Fruit fly (Drosophila melanogaster): ENCODE results near the gene CG3345.

Gene CG3345

DNA sequence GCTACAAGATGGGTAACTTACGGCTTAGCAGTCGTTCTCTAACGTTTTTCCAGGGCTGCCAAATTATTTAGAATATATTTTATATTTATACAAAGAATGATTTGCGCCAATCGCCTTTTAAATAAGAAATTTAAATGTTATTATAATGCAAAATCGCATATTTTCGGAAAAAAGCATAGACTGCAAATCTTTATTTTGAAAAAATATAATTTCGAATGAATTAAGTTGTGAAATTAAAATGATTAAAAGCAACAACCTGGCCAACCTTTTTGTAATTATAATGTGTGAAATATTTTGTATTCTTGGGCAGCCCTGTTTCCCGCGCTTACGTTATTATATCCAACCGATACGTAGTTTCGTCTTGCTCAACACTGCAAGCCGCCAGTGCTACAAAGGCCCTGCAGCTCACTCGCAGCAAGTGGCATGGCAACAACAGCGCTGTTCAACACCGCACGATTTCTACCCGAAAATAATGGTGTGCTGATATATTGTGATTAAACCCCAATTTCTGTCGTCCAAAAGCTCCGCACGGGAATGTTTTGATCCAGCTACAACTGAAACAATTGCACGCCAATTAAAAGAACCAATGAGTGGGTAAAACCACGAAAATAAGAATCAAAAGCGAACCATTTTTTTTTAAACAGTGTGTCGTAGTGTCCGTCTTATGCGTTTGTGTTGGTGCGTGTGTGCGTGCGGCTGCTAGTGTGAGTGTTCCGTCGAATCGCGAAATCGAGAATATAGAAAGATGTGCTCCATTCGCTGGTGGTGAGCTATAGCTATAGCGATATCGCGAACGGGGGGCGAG is 28.8 kb downstream of the CG3345 start, which contains the start of gene Pi3K21B (continued):
- TF ChIP-seq lov (optimal IDR thresholded peaks at IDR 0.05) (no peak), lov (GFP tag; IDR thresholded peaks at IDR 0.05) (0 out of 3 replicates have a peak, but pooled peaks have one; percentile 4), ems (GFP tag; optimal IDR thresholded peaks at IDR 0.05) (peak; percentile 93), inv (GFP tag; IDR thresholded peaks at IDR 0.05; ENCODE audit: partially characterized antibody) (no peak), Doc3 (GFP tag; IDR thresholded peaks at IDR 0.05; ENCODE audit: partially characterized antibody) (no peak), Chrac-16 (GFP tag; optimal IDR thresholded peaks at IDR 0.05) (peak; percentile 92), CG11723 (GFP tag; optimal IDR thresholded peaks at IDR 0.05) (peak; percentile 80), repo (GFP tag; optimal IDR thresholded peaks at IDR 0.05) (peak; percentile 90), CG7839 (tag; optimal IDR thresholded peaks at IDR 0.05) (peak; percentile 91), vfl (GFP tag; optimal IDR thresholded peaks at IDR 0.05) (peak; percentile 92), MBD-R2 (GFP tag; IDR thresholded peaks at IDR 0.05) (peak; percentile 76; the same call in 1 of the 2 replicates), nom (GFP tag; optimal IDR thresholded peaks at IDR 0.05) (peak; percentile 59), Vsx1 (GFP tag; optimal IDR thresholded peaks at IDR 0.05) (peak; percentile 61), BEAF-32 (GFP tag; optimal IDR thresholded peaks at IDR 0.05) (peak; percentile 49), bowl (GFP tag; IDR thresholded peaks at IDR 0.05) (0 out of 2 replicates have a peak, but pooled peaks have one; percentile 32), CG17186 (GFP tag; optimal IDR thresholded peaks at IDR 0.05) (peak; percentile 87), CG17612 (GFP tag; IDR thresholded peaks at IDR 0.05) (peak; percentile 52; the same call in 1 of the 2 replicates), Lim3 (GFP tag; IDR thresholded peaks at IDR 0.05) (no peak), az2 (GFP tag; optimal IDR thresholded peaks at IDR 0.05) (peak; percentile 87), gsb (GFP tag; IDR thresholded peaks at IDR 0.05) (0 out of 2 replicates have a peak, but pooled peaks have one; percentile 38), B-H1 (GFP tag; IDR thresholded peaks at IDR 0.05) (peak; percentile 74), Nf-YC (tag; optimal IDR thresholded peaks at IDR 0.05) (peak; percentile 86), ci (GFP tag; IDR thresholded peaks at IDR 0.05) (peak; percentile 91), zfh2 (GFP tag; optimal IDR thresholded peaks at IDR 0.05) (peak; percentile 96), Sox102F (GFP tag; optimal IDR thresholded peaks at IDR 0.05) (peak; percentile 87), CG7372 (GFP tag; IDR thresholded peaks at IDR 0.05) (peak; percentile 80), Hr39 (optimal IDR thresholded peaks at IDR 0.05) (no peak), chif (GFP tag; optimal IDR thresholded peaks at IDR 0.05) (peak; percentile 87 to 88), jumu (GFP tag; optimal IDR thresholded peaks at IDR 0.05) (peak; percentile 93), CG7745 (tag; optimal IDR thresholded peaks at IDR 0.05) (no peak), cwo (GFP tag; optimal IDR thresholded peaks at IDR 0.05) (peak; percentile 69), gce (GFP tag; IDR thresholded peaks at IDR 0.05) (0 out of 3 replicates have a peak, but pooled peaks have one; percentile 63), CG34224 (GFP tag; IDR thresholded peaks at IDR 0.05; ENCODE audit: partially characterized antibody) (peak; percentile 48; the same call in 1 of the 3 replicates), CG14441 (GFP tag; IDR thresholded peaks at IDR 0.05) (peak; percentile 80), CG3847 (GFP tag; IDR thresholded peaks at IDR 0.05) (peak; percentile 93), HmgZ (tag; optimal IDR thresholded peaks at IDR 0.05) (peak; percentile 87), lab (GFP tag; optimal IDR thresholded peaks at IDR 0.05) (peak; percentile 92), CG17385 (GFP tag; optimal IDR thresholded peaks at IDR 0.05) (peak; percentile 83), Dll (GFP tag; IDR thresholded peaks at IDR 0.05; ENCODE audit: partially characterized antibody) (peak; percentile 41; the same call in 2 of the 4 replicates), CG3726 (GFP tag; IDR thresholded peaks at IDR 0.05) (peak; percentile 75; the same call in 1 of the 3 replicates), CG4617 (GFP tag; optimal IDR thresholded peaks at IDR 0.05; ENCODE audit: borderline replicate concordance) (peak; percentile 97), CG10147 (GFP tag; optimal IDR thresholded peaks at IDR 0.05) (peak; percentile 88), CG4424 (GFP tag; optimal IDR thresholded peaks at IDR 0.05) (peak; percentile 89), Six4 (GFP tag; optimal IDR thresholded peaks at IDR 0.05) (peak; percentile 84), E2f1 (GFP tag; IDR thresholded peaks at IDR 0.05) (peak; percentile 75), sd (tag; optimal IDR thresholded peaks at IDR 0.05) (peak; percentile 70), CG32532 (GFP tag; IDR thresholded peaks at IDR 0.05) (peak; percentile 86), CG31365 (tag; optimal IDR thresholded peaks at IDR 0.05) (no peak)
